Fruit fly (Drosophila melanogaster) whole organism, embryonic: Measurements from ENCODE around the gene Nepl4.
A peak's percentile ranks its signal among the peaks of the same experiment; 100 is the strongest.

Experiments
- Adf1 ChIP-seq: fragments of 200-800 bp; sonication (Bioruptor generic); IDR thresholded peaks from 2 replicates; pipeline ENCODE4 v1.3.6; 2022; ENCODE audit warnings: missing biosample characterization, missing genetic modification characterization
- BEAF-32 ChIP-seq: fragments of 200-800 bp; sonication (Bioruptor generic); optimal IDR thresholded peaks from 3 replicates; lab custom pipeline; 2017; ENCODE audit warnings: missing biosample characterization, missing genetic modification characterization, mild to moderate bottlenecking, moderate library complexity, missing genetic modification reagents
- CG13296 ChIP-seq: fragments of 200-800 bp; sonication (Bioruptor generic); optimal IDR thresholded peaks from 3 replicates; lab custom pipeline; 2018; ENCODE audit warnings: missing biosample characterization, mild to moderate bottlenecking, missing genetic modification characterization
- CG14860 ChIP-seq: fragments of 200-800 bp; sonication (Bioruptor generic); IDR thresholded peaks from 3 replicates; pipeline ENCODE4 v1.3.6; 2022; ENCODE audit warnings: missing biosample characterization, missing genetic modification characterization; ENCODE audit not compliant: partially characterized antibody
- CG15514 ChIP-seq: fragments of 200-800 bp; sonication (Bioruptor generic); optimal IDR thresholded peaks from 3 replicates; lab custom pipeline; 2017; ENCODE audit warnings: missing biosample characterization, missing genetic modification characterization, mild to moderate bottlenecking, moderate library complexity, missing genetic modification reagents
- CG15601 ChIP-seq: fragments of 200-800 bp; sonication (Bioruptor generic); optimal IDR thresholded peaks from 3 replicates; lab custom pipeline; 2019; ENCODE audit warnings: missing biosample characterization, mild to moderate bottlenecking, missing genetic modification characterization, moderate library complexity
- CG16779 ChIP-seq: fragments of 200-800 bp; sonication (Bioruptor generic); IDR thresholded peaks from 2 replicates; pipeline ENCODE4 v1.3.6; 2022; ENCODE audit warnings: missing biosample characterization, missing genetic modification characterization
- CG17186 ChIP-seq: fragments of 200-800 bp; sonication (Bioruptor generic); optimal IDR thresholded peaks from 3 replicates; lab custom pipeline; 2017; ENCODE audit warnings: missing biosample characterization, missing genetic modification reagents, missing genetic modification characterization
- CG2712 ChIP-seq: fragments of 200-800 bp; optimal IDR thresholded peaks from 3 replicates; lab custom pipeline; 2019; ENCODE audit warnings: missing biosample characterization, mild to moderate bottlenecking, missing genetic modification characterization, moderate library complexity
- CG32532 ChIP-seq: fragments of 200-800 bp; sonication (Bioruptor generic); IDR thresholded peaks from 2 replicates; pipeline ENCODE4 v1.3.6; 2022; ENCODE audit warnings: missing biosample characterization, missing genetic modification characterization
- CG34376 ChIP-seq: fragments of 200-800 bp; sonication (Bioruptor generic); optimal IDR thresholded peaks from 2 replicates; lab custom pipeline; 2018; ENCODE audit warnings: missing biosample characterization, mild to moderate bottlenecking, missing genetic modification characterization
- CG7786 ChIP-seq: fragments of 200-800 bp; sonication (Bioruptor generic); optimal IDR thresholded peaks from 2 replicates; lab custom pipeline; 2016; ENCODE audit warnings: missing biosample characterization, missing genetic modification characterization
- CG7839 ChIP-seq: fragments of 200-800 bp; sonication (Bioruptor generic); optimal IDR thresholded peaks from 3 replicates; lab custom pipeline; 2018; ENCODE audit warnings: missing biosample characterization, mild to moderate bottlenecking, missing genetic modification characterization, moderate library complexity
- CG8290 ChIP-seq, 3 experiments: fragments of 200-800 bp; sonication (Bioruptor generic); optimal IDR thresholded peaks; 2 replicates each; lab custom pipeline; 2016 to 2019; ENCODE audit warnings: missing biosample characterization in 3 of 3, missing genetic modification characterization in 3 of 3, mild to moderate bottlenecking in 2 of 3, moderate library complexity in 1 of 3
- CG9727 ChIP-seq: fragments of 200-800 bp; sonication (Bioruptor generic); optimal IDR thresholded peaks from 3 replicates; lab custom pipeline; 2017; ENCODE audit warnings: missing biosample characterization, mild to moderate bottlenecking, missing genetic modification characterization
- Dek ChIP-seq: fragments of 200-800 bp; sonication (Bioruptor generic); optimal IDR thresholded peaks from 3 replicates; lab custom pipeline; 2019; ENCODE audit warnings: missing biosample characterization, mild to moderate bottlenecking, missing genetic modification characterization, moderate library complexity
- Dref ChIP-seq: fragments of 200-800 bp; sonication (Bioruptor generic); IDR thresholded peaks from 2 replicates; pipeline ENCODE4 v1.3.6; 2022; ENCODE audit warnings: missing biosample characterization, missing genetic modification characterization
- GATAe ChIP-seq: fragments of 200-800 bp; sonication (Bioruptor generic); conservative IDR thresholded peaks from 2 replicates; pipeline ENCODE4 v1.3.6; 2022; ENCODE audit warnings: missing biosample characterization, missing genetic modification characterization
- Gsc ChIP-seq: fragments of 200-800 bp; sonication (Bioruptor generic); IDR thresholded peaks from 2 replicates; pipeline ENCODE4 v1.3.6; 2022; ENCODE audit warnings: missing biosample characterization, missing genetic modification characterization
- Hey ChIP-seq: fragments of 200-800 bp; sonication (Bioruptor generic); optimal IDR thresholded peaks from 3 replicates; lab custom pipeline; 2018; ENCODE audit warnings: missing biosample characterization, mild to moderate bottlenecking, missing genetic modification characterization
- HmgD ChIP-seq: fragments of 200-800 bp; sonication (Bioruptor generic); optimal IDR thresholded peaks from 3 replicates; lab custom pipeline; 2016; ENCODE audit warnings: missing biosample characterization, missing genetic modification characterization
- Hmx ChIP-seq: fragments of 200-800 bp; sonication (Bioruptor generic); optimal IDR thresholded peaks from 2 replicates; lab custom pipeline; 2016; ENCODE audit warnings: missing biosample characterization, missing genetic modification characterization
- Jarid2 ChIP-seq: fragments of 200-800 bp; sonication (Bioruptor generic); optimal IDR thresholded peaks from 3 replicates; lab custom pipeline; 2017; ENCODE audit warnings: mild to moderate bottlenecking, missing biosample characterization, missing genetic modification reagents, missing genetic modification characterization
- Lhr ChIP-seq: fragments of 200-800 bp; sonication (Bioruptor generic); optimal IDR thresholded peaks from 3 replicates; lab custom pipeline; 2017; ENCODE audit warnings: mild to moderate bottlenecking, missing biosample characterization, missing genetic modification reagents, missing genetic modification characterization
- Mad ChIP-seq: fragments of 200-800 bp; sonication (Bioruptor generic); optimal IDR thresholded peaks from 2 replicates; lab custom pipeline; 2016; ENCODE audit warnings: missing biosample characterization, missing genetic modification characterization
- Neu2 ChIP-seq: fragments of 200-800 bp; sonication (Bioruptor generic); optimal IDR thresholded peaks from 3 replicates; lab custom pipeline; 2016; ENCODE audit warnings: missing biosample characterization, missing genetic modification characterization, borderline replicate concordance
- Opbp ChIP-seq: fragments of 200-800 bp; sonication (Bioruptor generic); IDR thresholded peaks from 3 replicates; pipeline ENCODE4 v1.3.6; 2022; ENCODE audit warnings: missing biosample characterization, missing genetic modification characterization; ENCODE audit not compliant: partially characterized antibody
- Rfx ChIP-seq: fragments of 200-800 bp; sonication (Bioruptor generic); IDR thresholded peaks from 2 replicates; pipeline ENCODE4 v1.3.6; 2022; ENCODE audit warnings: missing biosample characterization, missing genetic modification characterization
- Stat92E ChIP-seq, 3 experiments: fragments of >200 bp in 2 of 3; fragments of 200-800 bp in 1 of 3; sonication (Bioruptor generic) in 1 of 3; optimal IDR thresholded peaks; 2 replicates each; lab custom pipeline; 2017 to 2019; ENCODE audit warnings: missing biosample characterization in 3 of 3, missing genetic modification characterization in 3 of 3, mild to moderate bottlenecking in 1 of 3, moderate library complexity in 1 of 3
- Xbp1 ChIP-seq: fragments of 200-800 bp; sonication (Bioruptor generic); optimal IDR thresholded peaks from 3 replicates; lab custom pipeline; 2016; ENCODE audit warnings: missing biosample characterization, mild to moderate bottlenecking, missing genetic modification characterization
- bowl ChIP-seq: fragments of 200-800 bp; sonication (Bioruptor generic); IDR thresholded peaks from 2 replicates; pipeline ENCODE4 v1.3.6; 2022; ENCODE audit warnings: missing biosample characterization, missing genetic modification characterization
- crc ChIP-seq: fragments of 200-800 bp; sonication (Bioruptor generic); optimal IDR thresholded peaks from 2 replicates; lab custom pipeline; 2016; ENCODE audit warnings: missing biosample characterization, missing genetic modification characterization
- crp ChIP-seq, 2 experiments: fragments of 200-800 bp; sonication (Bioruptor generic); optimal IDR thresholded peaks; 2 replicates in 1 of 2; 3 replicates in 1 of 2; lab custom pipeline; 2017; ENCODE audit warnings: missing biosample characterization in 2 of 2, missing genetic modification characterization in 2 of 2, mild to moderate bottlenecking in 1 of 2, moderate library complexity in 1 of 2
- exex ChIP-seq: fragments of 200-800 bp; sonication (Bioruptor generic); optimal IDR thresholded peaks from 4 replicates; lab custom pipeline; 2018; ENCODE audit warnings: missing biosample characterization, mild to moderate bottlenecking, missing genetic modification characterization, moderate library complexity
- grau ChIP-seq: fragments of 200-800 bp; optimal IDR thresholded peaks from 3 replicates; lab custom pipeline; 2019; ENCODE audit warnings: missing biosample characterization, mild to moderate bottlenecking, missing genetic modification characterization, moderate library complexity
- gt ChIP-seq: fragments of 200-800 bp; sonication (Bioruptor generic); IDR thresholded peaks from 2 replicates; pipeline ENCODE4 v1.3.6; 2022; ENCODE audit warnings: missing biosample characterization, missing genetic modification characterization
- hbn ChIP-seq: fragments of 200-800 bp; sonication (Bioruptor generic); IDR thresholded peaks from 2 replicates; pipeline ENCODE4 v1.3.6; 2022; ENCODE audit warnings: missing biosample characterization, missing genetic modification characterization; ENCODE audit not compliant: partially characterized antibody
- insv ChIP-seq, 2 experiments: fragments of 200-800 bp; sonication (Bioruptor generic); optimal IDR thresholded peaks; 3 replicates each; lab custom pipeline; 2016 to 2018; ENCODE audit warnings: missing biosample characterization in 2 of 2, missing genetic modification characterization in 2 of 2
- kah ChIP-seq: fragments of 200-800 bp; sonication (Bioruptor generic); optimal IDR thresholded peaks from 2 replicates; lab custom pipeline; 2018; ENCODE audit warnings: missing biosample characterization, mild to moderate bottlenecking, missing genetic modification characterization
- nerfin-2 ChIP-seq: fragments of 200-800 bp; sonication (Bioruptor generic); IDR thresholded peaks from 2 replicates; pipeline ENCODE4 v1.3.6; 2022; ENCODE audit warnings: missing biosample characterization, missing genetic modification characterization; ENCODE audit not compliant: partially characterized antibody
- nmo ChIP-seq: fragments of 200-800 bp; sonication (Bioruptor generic); optimal IDR thresholded peaks from 2 replicates; lab custom pipeline; 2018; ENCODE audit warnings: missing biosample characterization, mild to moderate bottlenecking, missing genetic modification characterization, moderate library complexity
- pum ChIP-seq: fragments of 200-800 bp; sonication (Bioruptor generic); optimal IDR thresholded peaks from 2 replicates; lab custom pipeline; 2016; ENCODE audit warnings: missing biosample characterization, missing genetic modification characterization
- schlank ChIP-seq: fragments of 200-800 bp; sonication (Bioruptor generic); optimal IDR thresholded peaks from 2 replicates; lab custom pipeline; 2018; ENCODE audit warnings: missing biosample characterization, mild to moderate bottlenecking, missing genetic modification characterization
- slp2 ChIP-seq: fragments of 200-800 bp; sonication (Bioruptor generic); optimal IDR thresholded peaks from 2 replicates; lab custom pipeline; 2016; ENCODE audit warnings: missing biosample characterization, missing genetic modification characterization
- stc ChIP-seq: fragments of 200-800 bp; sonication (Bioruptor generic); IDR thresholded peaks from 2 replicates; pipeline ENCODE4 v1.3.6; 2022; ENCODE audit warnings: missing biosample characterization, missing genetic modification characterization
- vfl ChIP-seq: fragments of 200-800 bp; sonication (Bioruptor generic); optimal IDR thresholded peaks from 2 replicates; lab custom pipeline; 2016; ENCODE audit warnings: missing biosample characterization, missing genetic modification characterization

Gene Nepl4

DNA sequence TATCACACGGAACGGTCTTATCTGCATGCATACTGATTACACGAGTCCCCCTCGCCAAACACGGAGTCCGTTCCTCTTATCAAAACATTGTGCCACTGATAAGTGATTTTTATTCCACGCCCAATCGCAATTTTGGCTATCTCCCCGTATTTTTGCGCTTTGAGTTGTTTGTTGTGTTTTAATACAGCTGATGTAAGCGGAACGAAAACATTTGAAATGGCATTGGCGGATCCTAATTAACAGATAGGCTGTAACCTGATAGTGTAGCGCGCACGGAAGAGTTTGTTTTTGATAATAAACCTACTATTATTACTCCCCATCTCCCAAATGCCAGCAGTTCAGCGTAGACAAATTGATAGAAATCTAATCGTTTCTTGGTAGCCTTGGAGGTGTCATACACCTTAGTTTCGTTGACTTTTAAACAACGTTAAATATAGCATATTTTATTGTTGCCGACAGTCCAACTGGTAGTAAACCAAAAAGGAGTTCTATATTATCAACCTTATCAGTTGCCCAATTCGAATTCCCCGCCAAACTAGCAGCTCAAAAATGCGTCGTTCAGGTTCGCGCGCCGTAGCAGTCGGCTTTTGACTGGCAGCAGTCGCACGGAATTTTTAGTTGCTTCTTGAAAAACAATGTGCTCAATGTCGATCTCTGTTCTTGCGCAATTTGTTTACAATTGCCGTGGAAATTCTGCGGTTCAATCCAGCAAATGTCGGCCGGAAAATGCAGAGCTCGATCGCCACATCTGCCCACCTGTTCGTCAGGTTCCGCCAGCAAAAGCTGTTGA, 24.4 kb upstream of the Nepl4 start (continued):
- TF ChIP-seq Stat92E (GFP tag; optimal IDR thresholded peaks at IDR 0.05; lab: Kevin White, UChicago) (peak in 1 of 3 experiments; percentile 16), slp2 (GFP tag; lab: Kevin White, UChicago) (peak; percentile 12), stc (GFP tag; lab: Robert Waterston, UW) (no peak), Rfx (GFP tag; lab: Robert Waterston, UW) (peak; percentile 60), Dref (GFP tag; lab: Robert Waterston, UW) (peak; percentile 44), pum (GFP tag; lab: Kevin White, UChicago) (no peak), CG13296 (GFP tag; lab: Kevin White, UChicago) (peak; percentile 21), Dek (peak; percentile 4), CG7786 (no peak), Gsc (no peak), CG34376 (GFP tag; lab: Kevin White, UChicago) (peak; percentile 98), Mad (GFP tag; lab: Kevin White, UChicago) (peak; percentile 4), HmgD (GFP tag; lab: Kevin White, UChicago) (peak; percentile 39), nmo (peak; percentile 59), bowl (GFP tag; lab: Robert Waterston, UW) (0 out of 2 replicates have a peak, but pooled peaks have one; percentile 12), insv (GFP tag; optimal IDR thresholded peaks at IDR 0.05; lab: Kevin White, UChicago) (no peak), Opbp (peak; percentile 65; the same call in 2 of the 3 replicates), CG15601 (tag; lab: Kevin White, UChicago) (peak; percentile 80), CG8290 (GFP tag; optimal IDR thresholded peaks at IDR 0.05; lab: Kevin White, UChicago) (no peak), CG8290 (tag; optimal IDR thresholded peaks at IDR 0.05; lab: Kevin White, UChicago) (peak in 1 of 2 experiments; percentile 56), Jarid2 (peak; percentile 19), CG16779 (0 out of 2 replicates have a peak, but pooled peaks have one; percentile 31), vfl (GFP tag; lab: Kevin White, UChicago) (no peak), CG2712 (peak; percentile 17), Hey (tag; lab: Kevin White, UChicago) (peak; percentile 60), gt (GFP tag; lab: Robert Waterston, UW) (0 out of 2 replicates have a peak, but pooled peaks have one; percentile 28), CG32532 (0 out of 2 replicates have a peak, but pooled peaks have one; percentile 5), Adf1 (GFP tag; lab: Robert Waterston, UW) (0 out of 2 replicates have a peak, but pooled peaks have one; percentile 9), exex (tag; lab: Kevin White, UChicago) (peak; percentile 100), CG17186 (GFP tag; lab: Kevin White, UChicago) (peak; percentile 77), schlank (tag; lab: Kevin White, UChicago) (no peak), crp (GFP tag; optimal IDR thresholded peaks at IDR 0.05; lab: Kevin White, UChicago) (peak in 1 of 2 experiments; percentile 71), CG15514 (peak; percentile 97), BEAF-32 (GFP tag; lab: Kevin White, UChicago) (peak; percentile 33), crc (GFP tag; lab: Kevin White, UChicago) (no peak), grau (tag; lab: Kevin White, UChicago) (peak; percentile 1), kah (GFP tag; lab: Kevin White, UChicago) (peak; percentile 57), CG14860 (no peak), Lhr (peak; percentile 16), Xbp1 (peak; percentile 12), CG9727 (GFP tag; lab: Kevin White, UChicago) (peak; percentile 10), hbn (0 out of 2 replicates have a peak, but pooled peaks have one; percentile 20), nerfin-2 (GFP tag; lab: Robert Waterston, UW) (no peak), Hmx (no peak), GATAe (GFP tag; lab: Robert Waterston, UW) (peak; percentile 79), CG7839 (tag; lab: Kevin White, UChicago) (peak; percentile 13), Neu2 (GFP tag; lab: Kevin White, UChicago) (peak; percentile 27)
